Worm (Caenorhabditis elegans) whole organism, L4 larva: ENCODE results near the gene aagr-1.

Experiments used
- F49E8.2 ChIP-seq: sonication (generic microtip); optimal IDR thresholded peaks from 2 replicates; lab custom pipeline; 2016; ENCODE audit warnings: missing compliant biosample characterization, mild to moderate bottlenecking, missing genetic modification characterization, borderline replicate concordance
- Y105C5A.15 ChIP-seq: fragments of 200-800 bp; sonication (Bioruptor generic); IDR thresholded peaks from 2 replicates; pipeline ENCODE4 v1.3.6; 2022; ENCODE audit warnings: missing genetic modification characterization, missing compliant biosample characterization
- aly-2 ChIP-seq: sonication (generic microtip); optimal IDR thresholded peaks from 2 replicates; lab custom pipeline; 2018; ENCODE audit warnings: missing biosample characterization, missing genetic modification characterization
- ama-1 ChIP-seq: fragments of 150-350 bp; optimal IDR thresholded peaks from 2 replicates; lab custom pipeline; 2014; ENCODE audit warnings: inconsistent platforms, mixed read lengths
- cey-2 ChIP-seq: sonication (generic microtip); optimal IDR thresholded peaks from 3 replicates; lab custom pipeline; 2017; ENCODE audit warnings: missing genetic modification characterization, mild to moderate bottlenecking, missing compliant biosample characterization, antibody characterized with exemption, borderline replicate concordance; ENCODE audit not compliant: insufficient read depth
- dmd-9 ChIP-seq: fragments of 200-800 bp; sonication (Bioruptor generic); IDR thresholded peaks from 2 replicates; pipeline ENCODE4 v1.3.6; 2022; ENCODE audit warnings: missing genetic modification reagents, missing genetic modification characterization, missing compliant biosample characterization
- egl-27 ChIP-seq: sonication (generic microtip); optimal IDR thresholded peaks from 3 replicates; lab custom pipeline; 2017; ENCODE audit warnings: missing biosample characterization, missing genetic modification reagents, missing genetic modification characterization
- unc-62 ChIP-seq, 3 experiments: fragments of 150-350 bp in 1 of 3; sonication (generic microtip); optimal IDR thresholded peaks in 2 of 3; peaks in 1 of 3; 1 replicate in 1 of 3; 2 replicates in 2 of 3; lab custom pipeline; 2014 to 2017; ENCODE audit warnings: missing biosample characterization in 3 of 3, missing genetic modification characterization in 3 of 3, missing genetic modification reagents in 3 of 3, missing genotype in 1 of 3

DNA sequence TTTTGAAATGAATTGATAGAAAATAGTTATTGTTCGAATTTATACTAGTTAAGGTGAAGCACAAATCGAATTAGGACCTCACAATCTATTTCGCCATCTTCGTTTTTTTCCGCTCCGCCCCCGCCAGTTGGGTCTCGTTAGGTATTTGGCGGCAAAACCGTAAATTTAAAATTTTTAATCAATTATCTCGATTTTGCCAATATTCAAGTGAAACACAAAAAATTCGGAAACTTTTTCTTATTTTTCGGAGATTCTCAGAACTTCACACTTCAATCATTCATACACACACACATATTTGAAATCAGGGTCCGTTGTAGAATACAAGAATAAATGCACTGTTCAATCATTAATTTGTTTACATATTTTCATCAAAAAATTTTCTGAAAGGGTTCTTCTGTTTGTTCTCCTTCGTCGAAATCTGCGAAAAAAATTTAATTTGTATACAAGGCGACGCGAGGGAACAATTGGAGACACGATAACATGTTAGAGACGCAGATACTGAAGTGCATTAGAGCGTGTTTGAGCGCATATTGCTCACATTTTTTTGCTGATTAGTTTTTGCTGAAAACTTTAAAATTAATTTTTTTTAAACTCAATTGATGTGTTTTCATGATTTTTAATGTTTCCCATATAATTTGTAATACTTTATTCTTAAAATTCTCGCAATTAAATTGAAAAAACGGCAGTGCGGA is 6.5 kb upstream of the aagr-1 start, which contains the start of gene D2096.5:
- no peak for TF ChIP-seq egl-27 (tag; lab: Kevin White, UChicago)
- TF ChIP-seq Y105C5A.15 (GFP tag; lab: Robert Waterston, UW): no peak
- TF ChIP-seq ama-1 (lab: Kevin White, UChicago): no peak
- TF ChIP-seq dmd-9: no peak
- no peak for TF ChIP-seq unc-62 (GFP tag; optimal IDR thresholded peaks at IDR 0.05 in 1 of 2; lab: Kevin White, UChicago)
- no peak for TF ChIP-seq unc-62 (tag; optimal IDR thresholded peaks at IDR 0.05; lab: Kevin White, UChicago)
- no peak for TF ChIP-seq cey-2 (tag; lab: Kevin White, UChicago)
- no peak for TF ChIP-seq aly-2 (tag; lab: Kevin White, UChicago)
- TF ChIP-seq F49E8.2 (tag; lab: Kevin White, UChicago): no peak
